Worm (Caenorhabditis elegans): Measurements from ENCODE around the gene rps-30.

rps-30 gene

ce11 chrV:7777098-7777497, 720 bp downstream of the rps-30 start, which contains the start of gene C26F1.3:
Gene C26F1.3 (plus strand): TSS chrV:7777300.
- TF ChIP-seq nhr-85 (tag) = peak; percentile 15
- TF ChIP-seq irx-1 (tag; optimal IDR thresholded peaks at IDR 0.05) = no peak
- TF ChIP-seq nhr-90 (tag; optimal IDR thresholded peaks at IDR 0.05; ENCODE audit: poor library complexity) = no peak
- TF ChIP-seq sox-4 (tag; optimal IDR thresholded peaks at IDR 0.05) = no peak
- no peak for TF ChIP-seq ama-1 (optimal IDR thresholded peaks at IDR 0.05)
- TF ChIP-seq nhr-84 (tag; optimal IDR thresholded peaks at IDR 0.05) = no peak

- no peak for TF ChIP-seq hlh-4 (tag; optimal IDR thresholded peaks at IDR 0.05)
- no peak for TF ChIP-seq mab-9 (GFP tag; IDR thresholded peaks at IDR 0.05)
- no peak for TF ChIP-seq C04F5.9 (tag; optimal IDR thresholded peaks at IDR 0.05)
- TF ChIP-seq lin-39 (tag; optimal IDR thresholded peaks at IDR 0.05) = no peak
- TF ChIP-seq aha-1 (tag; optimal IDR thresholded peaks at IDR 0.05) = no peak
- TF ChIP-seq zip-4 (GFP tag; optimal IDR thresholded peaks at IDR 0.05) = no peak
- no peak for TF ChIP-seq nhr-11 (tag; optimal IDR thresholded peaks at IDR 0.05)
- no peak for TF ChIP-seq sox-4 (tag; optimal IDR thresholded peaks at IDR 0.05)
- TF ChIP-seq egl-27 (tag; optimal IDR thresholded peaks at IDR 0.05) = no peak
- no peak for TF ChIP-seq unc-30 (tag; optimal IDR thresholded peaks at IDR 0.05)
- TF ChIP-seq dpl-1 (GFP tag; optimal IDR thresholded peaks at IDR 0.05) = no peak
Observed at ce11 chrV:7778999-7779398, 2.6 kb downstream of the rps-30 start.

- TF ChIP-seq dsc-1 (tag; optimal IDR thresholded peaks at IDR 0.05) = no peak
- no peak for TF ChIP-seq nhr-237 (tag; optimal IDR thresholded peaks at IDR 0.05)
- no peak for TF ChIP-seq sptf-1 (tag; optimal IDR thresholded peaks at IDR 0.05)
- no peak for TF ChIP-seq nhr-77 (tag; optimal IDR thresholded peaks at IDR 0.05)
- no peak for TF ChIP-seq mep-1 (tag; optimal IDR thresholded peaks at IDR 0.05)
- no peak for TF ChIP-seq lin-35 (GFP tag; optimal IDR thresholded peaks at IDR 0.05)
- TF ChIP-seq nhr-84 (tag; optimal IDR thresholded peaks at IDR 0.05) = no peak
- no peak for TF ChIP-seq mef-2 (tag; optimal IDR thresholded peaks at IDR 0.05)
- no peak for TF ChIP-seq ceh-90 (tag; optimal IDR thresholded peaks at IDR 0.05)
- no peak for TF ChIP-seq xbp-1 (tag; optimal IDR thresholded peaks at IDR 0.05)
- TF ChIP-seq hlh-4 (tag; optimal IDR thresholded peaks at IDR 0.05) = no peak
- no peak for TF ChIP-seq elt-3 (tag; optimal IDR thresholded peaks at IDR 0.05)
- TF ChIP-seq unc-130 (tag; optimal IDR thresholded peaks at IDR 0.05) = no peak
- TF ChIP-seq tlp-1 (tag; optimal IDR thresholded peaks at IDR 0.05) = no peak
- no peak for TF ChIP-seq skn-1 (tag; optimal IDR thresholded peaks at IDR 0.05)
- no peak for TF ChIP-seq ceh-63 (GFP tag; optimal IDR thresholded peaks at IDR 0.05)
Observed at ce11 chrV:7781511-7781910, 5.1 kb downstream of the rps-30 start, which contains the start of gene cyp-32A1. Gene cyp-32A1 (plus strand): TSS chrV:7781811.

DNA sequence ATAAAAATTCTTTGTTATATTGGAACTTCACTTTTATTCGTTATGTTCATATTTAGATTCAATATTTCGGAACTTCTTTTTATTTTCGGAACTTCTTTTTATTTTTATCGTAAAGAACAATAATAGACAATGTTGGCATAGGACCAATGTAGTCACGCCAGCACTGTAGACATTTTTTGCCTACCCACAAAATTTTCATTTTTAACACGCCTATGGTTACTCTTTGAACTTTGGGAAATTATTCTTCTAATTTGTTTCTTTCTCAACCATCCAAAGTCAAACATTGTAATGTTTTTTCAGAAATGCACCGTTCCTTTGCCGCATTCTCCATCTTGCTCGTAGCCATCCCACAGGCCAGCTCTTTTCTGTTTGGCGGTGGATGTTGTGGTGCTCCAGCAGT, 8.7 kb downstream of the rps-30 start, which contains the start of gene C26F1.1:
Gene C26F1.1 (plus strand): TSS at position 301 of the 400 bp plus-strand sequence.
- TF ChIP-seq nhr-84 (tag; optimal IDR thresholded peaks at IDR 0.05) (no peak), hpl-2 (GFP tag; optimal IDR thresholded peaks at IDR 0.05) (no peak), nhr-85 (tag) (peak; percentile 4), alr-1 (tag; optimal IDR thresholded peaks at IDR 0.05; ENCODE audit: borderline replicate concordance) (no peak), mep-1 (tag; optimal IDR thresholded peaks at IDR 0.05) (no peak), nhr-19 (GFP tag; conservative IDR thresholded peaks at IDR 0.05) (no peak)

DNA sequence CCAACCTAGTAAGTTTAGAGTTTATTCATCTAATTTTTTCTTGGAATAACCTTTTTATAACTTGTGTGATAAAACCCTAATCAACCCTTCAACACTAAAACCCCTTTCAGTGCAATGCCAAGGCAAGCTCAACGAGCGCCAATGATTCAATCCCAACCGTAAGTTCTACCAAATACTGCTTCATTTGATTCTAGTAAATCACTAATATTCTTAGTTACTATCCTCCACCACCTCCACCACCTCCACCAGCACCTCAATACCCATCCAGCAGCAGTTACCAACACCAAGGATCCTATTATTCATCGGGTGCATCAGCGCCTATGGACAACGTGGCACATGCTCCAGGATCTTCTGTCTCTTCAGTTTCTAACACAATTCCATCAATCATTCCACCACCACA, 9.5 kb downstream of the rps-30 start:
- TF ChIP-seq ceh-8 (GFP tag; optimal IDR thresholded peaks at IDR 0.05) = no peak
- no peak for TF ChIP-seq nhr-11 (tag; optimal IDR thresholded peaks at IDR 0.05)
- TF ChIP-seq efl-3 (GFP tag; optimal IDR thresholded peaks at IDR 0.05) = no peak
- TF ChIP-seq ets-5 (GFP tag; IDR thresholded peaks at IDR 0.05) = no peak
- no peak for TF ChIP-seq ztf-11 (tag; optimal IDR thresholded peaks at IDR 0.05)
- TF ChIP-seq sox-4 (tag; optimal IDR thresholded peaks at IDR 0.05) = no peak
- no peak for TF ChIP-seq aha-1 (tag; optimal IDR thresholded peaks at IDR 0.05)
- TF ChIP-seq zag-1 (tag; optimal IDR thresholded peaks at IDR 0.05) = no peak
- no peak for TF ChIP-seq nhr-85 (tag)
- TF ChIP-seq mef-2 (tag; optimal IDR thresholded peaks at IDR 0.05) = no peak
- no peak for TF ChIP-seq isw-1 (GFP tag; IDR thresholded peaks at IDR 0.05)
- no peak for TF ChIP-seq F16B12.6 (tag; optimal IDR thresholded peaks at IDR 0.05)
- TF ChIP-seq lin-35 (GFP tag; optimal IDR thresholded peaks at IDR 0.05) = no peak
- no peak for TF ChIP-seq C04F5.9 (tag; optimal IDR thresholded peaks at IDR 0.05)
- no peak for TF ChIP-seq mep-1 (tag; optimal IDR thresholded peaks at IDR 0.05)

Measured in whole organism, L1 larva.